Fruit fly (Drosophila melanogaster): Measurements from ENCODE around the gene CG32795.

DNA sequence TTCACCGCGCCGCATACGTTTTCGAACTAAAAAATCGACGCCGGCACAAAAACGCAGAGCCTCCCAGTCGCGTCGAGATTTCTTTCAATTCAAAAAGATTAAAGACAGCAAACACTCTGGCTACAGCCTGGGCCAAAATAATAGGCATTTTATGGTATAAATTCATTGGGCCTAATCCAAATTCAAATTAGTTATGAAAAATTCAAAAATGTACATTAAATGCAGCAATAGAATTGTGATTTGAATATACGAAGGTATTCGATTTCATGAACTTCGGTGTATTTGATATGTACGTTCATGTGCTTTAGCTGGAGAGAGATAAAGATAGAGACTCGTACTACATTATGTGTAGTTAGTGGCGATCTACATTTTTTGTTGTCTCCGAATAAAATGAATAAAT, 46.3 kb downstream of the CG32795 start, which contains the start of gene Syx4:
- no peak for TF ChIP-seq CG8478 (optimal IDR thresholded peaks at IDR 0.05)
- TF ChIP-seq CTCF (optimal IDR thresholded peaks at IDR 0.05): no peak

Data from S2 (cell line).